Worm (Caenorhabditis elegans): Measurements from ENCODE around the gene F41F3.8.
A peak's percentile ranks its signal among the peaks of the same experiment; 100 is the strongest.

F41F3.8 gene

DNA sequence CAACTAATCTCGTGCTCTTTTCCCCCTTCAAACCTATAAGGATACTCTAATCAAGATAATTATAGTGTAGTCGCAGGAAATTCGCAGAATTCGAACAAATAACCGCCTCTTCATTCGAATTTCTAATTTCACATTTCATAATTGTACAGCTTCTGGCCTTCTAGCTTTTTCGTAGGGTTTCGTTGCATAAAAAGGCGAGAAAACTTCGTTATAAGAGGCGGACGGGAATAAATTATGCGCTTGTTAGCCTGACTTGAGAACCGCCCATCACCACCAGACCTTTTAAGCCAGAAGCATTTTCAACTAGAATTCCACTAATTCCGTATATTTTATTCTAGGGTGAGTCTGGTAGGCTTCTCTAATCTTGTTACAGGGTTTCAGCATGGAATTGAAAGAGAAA is 33.0 kb downstream of the F41F3.8 start, which contains the start of gene K03B4.4:
Gene K03B4.4 (plus strand): TSS at position 301 of the 400 bp plus-strand sequence.
- TF ChIP-seq ama-1 (optimal IDR thresholded peaks at IDR 0.05) (no peak), eor-1 (tag; optimal IDR thresholded peaks at IDR 0.05) (no peak), mml-1 (tag; optimal IDR thresholded peaks at IDR 0.05) (no peak), fos-1 (tag; optimal IDR thresholded peaks at IDR 0.05) (no peak), ztf-11 (tag; optimal IDR thresholded peaks at IDR 0.05) (no peak), nhr-11 (tag; optimal IDR thresholded peaks at IDR 0.05) (no peak), nhr-43 (tag; optimal IDR thresholded peaks at IDR 0.05; ENCODE audit: poor library complexity, severe bottlenecking) (no peak), nhr-67 (tag; optimal IDR thresholded peaks at IDR 0.05) (no peak)

DNA sequence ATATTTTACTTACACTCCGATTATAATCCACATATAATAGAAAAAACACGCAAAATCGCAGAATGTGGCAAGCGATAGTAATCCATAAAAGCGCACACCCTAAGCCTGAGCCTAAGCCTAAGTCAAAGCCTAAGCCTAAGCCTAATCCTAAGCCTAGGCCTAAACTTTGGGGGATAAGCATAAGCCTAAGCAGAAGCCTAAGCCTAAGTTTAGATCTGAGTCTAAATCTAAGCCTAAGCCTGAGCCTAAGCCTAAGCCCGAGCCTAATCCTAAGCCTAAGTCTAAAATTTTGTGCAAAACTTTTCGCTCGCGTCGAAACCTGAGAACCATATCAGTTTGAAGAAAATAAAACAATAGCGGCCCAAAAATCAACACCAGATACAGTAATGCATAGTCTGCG is 35.5 kb downstream of the F41F3.8 start:
- TF ChIP-seq elt-1 (tag; optimal IDR thresholded peaks at IDR 0.05) (no peak), mdl-1 (tag; optimal IDR thresholded peaks at IDR 0.05) (no peak), elt-2 (tag; optimal IDR thresholded peaks at IDR 0.05) (no peak), R02D3.7 (tag; optimal IDR thresholded peaks at IDR 0.05) (no peak), zag-1 (tag; optimal IDR thresholded peaks at IDR 0.05) (no peak), ceh-28 (tag; optimal IDR thresholded peaks at IDR 0.05) (no peak), nhr-25 (tag; optimal IDR thresholded peaks at IDR 0.05) (no peak), eor-1 (tag; optimal IDR thresholded peaks at IDR 0.05) (no peak), aly-2 (tag; optimal IDR thresholded peaks at IDR 0.05) (no peak), nhr-28 (tag; optimal IDR thresholded peaks at IDR 0.05) (no peak)

DNA sequence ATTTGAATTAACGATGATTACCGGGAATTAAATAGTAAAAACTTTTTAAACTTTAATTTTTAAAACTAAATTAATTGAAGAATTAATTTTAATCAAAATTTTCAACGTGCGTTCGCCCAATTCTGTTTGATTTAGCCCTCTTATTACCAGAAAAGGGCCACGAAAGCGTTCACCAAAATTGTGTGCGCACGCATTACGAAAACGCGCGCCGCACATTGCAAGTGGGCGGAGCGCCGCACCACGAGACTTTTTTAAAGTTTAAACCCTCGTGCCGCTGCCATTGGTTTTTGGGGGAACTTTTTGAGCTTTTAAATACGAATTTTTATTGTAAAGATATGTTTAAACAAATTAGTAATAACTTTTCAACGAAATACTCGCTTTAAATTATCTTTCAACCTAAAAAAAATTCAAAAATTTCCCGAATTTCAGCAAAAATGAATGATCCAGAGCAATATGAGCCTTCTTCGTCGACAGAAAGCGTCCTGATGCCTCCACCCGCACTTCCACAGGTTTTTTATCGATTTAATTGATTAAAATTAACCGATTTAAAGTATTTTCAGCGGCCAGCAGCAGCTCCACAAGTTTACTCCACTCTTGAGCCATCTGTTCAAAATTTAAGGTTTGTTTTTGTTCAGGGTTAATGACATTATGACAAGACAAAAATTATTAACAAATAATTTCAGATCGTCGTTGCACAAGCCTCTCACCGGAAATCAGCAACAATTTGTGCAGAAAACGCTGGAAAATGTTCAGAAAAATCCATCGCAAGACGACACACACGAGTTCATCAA is 38.2 kb downstream of the F41F3.8 start, which contains the start of gene taf-10:
Gene taf-10 (plus strand): TSS at position 424 of the 791 bp plus-strand sequence.
- peak; percentile 54 for TF ChIP-seq nhr-43 (tag; optimal IDR thresholded peaks at IDR 0.05; ENCODE audit: poor library complexity, severe bottlenecking)
- peak; percentile 72 for TF ChIP-seq pha-4 (tag; optimal IDR thresholded peaks at IDR 0.05)
- TF ChIP-seq snpc-4 (tag; optimal IDR thresholded peaks at IDR 0.05): no peak
- peak; percentile 13 for TF ChIP-seq lin-15B (tag; optimal IDR thresholded peaks at IDR 0.05)
- no peak for TF ChIP-seq ceh-82 (tag; optimal IDR thresholded peaks at IDR 0.05)
- TF ChIP-seq nhr-23 (tag; optimal IDR thresholded peaks at IDR 0.05): peak; percentile 72
- no peak for TF ChIP-seq jun-1 (tag; optimal IDR thresholded peaks at IDR 0.05)
- no peak for TF ChIP-seq egl-5 (tag; optimal IDR thresholded peaks at IDR 0.05)
- no peak for TF ChIP-seq daf-12 (tag; optimal IDR thresholded peaks at IDR 0.05)
- peak; percentile 71 for TF ChIP-seq mdl-1 (tag; optimal IDR thresholded peaks at IDR 0.05)
- no peak for TF ChIP-seq elt-3 (tag; optimal IDR thresholded peaks at IDR 0.05)
- TF ChIP-seq elt-2 (tag; optimal IDR thresholded peaks at IDR 0.05): peak; percentile 25
- TF ChIP-seq unc-62 (GFP tag; optimal IDR thresholded peaks at IDR 0.05): no peak
- peak; percentile 23 for TF ChIP-seq nhr-25 (tag; optimal IDR thresholded peaks at IDR 0.05)
- TF ChIP-seq hmg-11 (tag; optimal IDR thresholded peaks at IDR 0.05): peak; percentile 71
- TF ChIP-seq nhr-237 (tag; optimal IDR thresholded peaks at IDR 0.05): no peak
- no peak for TF ChIP-seq ZK546.5 (tag; optimal IDR thresholded peaks at IDR 0.05)
- peak; percentile 77 for TF ChIP-seq nfya-1 (tag; optimal IDR thresholded peaks at IDR 0.05; ENCODE audit: insufficient read depth)
- peak; percentile 53 for TF ChIP-seq lin-39 (tag; optimal IDR thresholded peaks at IDR 0.05)

DNA sequence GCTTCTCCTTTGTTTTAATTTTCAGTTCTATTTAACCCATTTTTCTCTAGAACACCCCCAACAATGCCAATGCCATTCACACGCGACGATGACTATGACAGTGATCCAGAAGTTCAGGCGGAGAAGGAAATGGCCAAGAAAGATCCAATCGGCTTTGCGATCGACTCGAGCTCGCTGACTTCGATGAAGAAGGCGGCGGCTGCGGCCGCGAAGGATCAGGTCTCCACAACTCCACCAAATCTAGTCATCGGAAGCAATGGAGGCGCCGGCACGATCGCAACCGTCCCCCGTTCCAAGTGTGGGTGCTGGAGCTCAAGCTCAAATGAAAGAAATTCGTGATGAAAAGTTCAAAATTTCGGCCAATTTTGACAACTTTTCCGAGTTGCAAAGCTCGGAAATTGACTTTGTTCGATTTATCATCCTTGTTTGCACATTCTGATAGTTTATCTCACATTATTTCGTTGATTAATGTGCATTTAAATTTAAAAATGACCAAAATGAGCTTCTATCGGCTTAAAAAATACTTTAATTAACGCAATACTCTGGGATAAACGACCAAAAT is 39.4 kb downstream of the F41F3.8 start, which contains the start of gene K03B4.2:
Gene K03B4.2 (plus strand): TSS at position 51 of the 562 bp plus-strand sequence.
- TF ChIP-seq nhr-25 (tag; optimal IDR thresholded peaks at IDR 0.05): no peak
- TF ChIP-seq ama-1 (optimal IDR thresholded peaks at IDR 0.05): peak; percentile 9

DNA sequence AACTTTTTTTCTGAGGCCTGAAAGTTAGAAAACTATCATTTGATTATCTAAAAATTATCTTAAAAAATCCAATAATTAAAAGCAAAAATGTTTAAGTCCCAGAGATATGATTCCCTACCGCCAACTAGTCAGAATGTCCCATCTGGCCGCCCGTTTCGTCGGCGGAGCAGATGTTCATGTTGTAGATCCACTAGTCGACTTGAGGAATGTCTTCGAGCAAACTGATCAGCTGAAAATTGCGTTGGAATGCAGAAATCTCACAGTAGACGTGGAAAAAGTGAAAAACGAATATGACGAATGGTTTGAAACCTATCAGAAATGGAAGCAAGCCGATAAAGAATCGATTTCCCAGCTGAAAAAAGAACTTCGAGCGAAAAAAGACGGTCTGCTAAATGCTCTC is 40.6 kb downstream of the F41F3.8 start, which contains the start of gene K03B4.1:
Gene K03B4.1 (plus strand): TSS at position 97 of the 400 bp plus-strand sequence.
- TF ChIP-seq lin-39 (tag; optimal IDR thresholded peaks at IDR 0.05): no peak
- TF ChIP-seq nhr-43 (tag; optimal IDR thresholded peaks at IDR 0.05; ENCODE audit: poor library complexity, severe bottlenecking): no peak
- no peak for TF ChIP-seq nhr-76 (tag; optimal IDR thresholded peaks at IDR 0.05)
- no peak for TF ChIP-seq skn-1 (tag; optimal IDR thresholded peaks at IDR 0.05)
- TF ChIP-seq R02D3.7 (tag; optimal IDR thresholded peaks at IDR 0.05): no peak
- no peak for TF ChIP-seq aly-2 (tag; optimal IDR thresholded peaks at IDR 0.05)
- no peak for TF ChIP-seq ama-1 (optimal IDR thresholded peaks at IDR 0.05)
- TF ChIP-seq fkh-2 (tag; optimal IDR thresholded peaks at IDR 0.05): no peak
- TF ChIP-seq ztf-4 (tag; optimal IDR thresholded peaks at IDR 0.05): no peak
- no peak for TF ChIP-seq ceh-82 (tag; optimal IDR thresholded peaks at IDR 0.05)
